Worm (Caenorhabditis elegans) whole organism, L4 larva: ENCODE measurements around the gene T06E4.5.

Source experiments
- F44E2.7 ChIP-seq: fragments of 200-800 bp; sonication (Bioruptor generic); IDR thresholded peaks from 2 replicates; pipeline ENCODE4 v2.1.2; 2022; ENCODE audit warnings: missing genetic modification characterization, missing compliant biosample characterization
- daf-19 ChIP-seq: fragments of 200-800 bp; sonication (Bioruptor generic); conservative IDR thresholded peaks from 2 replicates; pipeline ENCODE4 v1.3.6; 2022; ENCODE audit warnings: missing genetic modification characterization, missing compliant biosample characterization
- fos-1 ChIP-seq: fragments of 150-350 bp; optimal IDR thresholded peaks from 2 replicates; lab custom pipeline; 2014; ENCODE audit warnings: missing biosample characterization, missing genetic modification characterization

DNA sequence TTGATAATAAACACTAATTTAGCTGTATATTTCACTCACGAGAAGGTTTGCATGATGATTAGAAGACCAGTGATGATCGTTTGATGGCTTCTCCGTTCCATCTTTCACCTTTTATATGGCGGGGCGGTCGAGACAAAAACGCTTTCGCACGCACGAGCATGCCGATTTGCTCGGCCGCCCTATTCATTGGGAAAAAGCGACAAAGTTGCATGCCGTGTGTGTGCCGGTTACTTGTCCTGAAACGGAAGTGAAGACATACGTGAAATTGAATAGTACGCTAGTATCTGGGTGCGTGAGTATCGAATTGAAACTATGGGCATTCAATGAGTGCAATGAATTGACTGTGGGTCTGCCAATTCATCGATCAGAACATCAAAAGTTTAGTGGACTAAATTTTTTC lies 8.2 kb upstream of the T06E4.5 start, which contains the start of gene idpc-5:
- TF ChIP-seq F44E2.7 (no peak), fos-1 (tag; lab: Kevin White, UChicago) (no peak), daf-19 (GFP tag; lab: Robert Waterston, UW) (no peak)
